Worm (Caenorhabditis elegans) whole organism, late embryonic: ENCODE results near the gene srp-1.

Source experiments
- C08G9.2 ChIP-seq: sonication (generic microtip); optimal IDR thresholded peaks from 2 replicates; lab custom pipeline; 2016; ENCODE audit warnings: mild to moderate bottlenecking, missing genetic modification characterization, moderate library complexity, missing compliant biosample characterization
- ama-1 ChIP-seq: fragments of 150-350 bp; optimal IDR thresholded peaks from 2 replicates; lab custom pipeline; 2014
- ceh-14 ChIP-seq: sonication (generic microtip); optimal IDR thresholded peaks from 2 replicates; lab custom pipeline; 2016; ENCODE audit warnings: missing genotype, missing genetic modification characterization, missing compliant biosample characterization
- fkh-10 ChIP-seq: fragments of 150-350 bp; optimal IDR thresholded peaks from 2 replicates; lab custom pipeline; 2014; ENCODE audit warnings: missing biosample characterization, missing genetic modification reagents, missing genetic modification characterization
- lim-6 ChIP-seq: sonication (generic microtip); optimal IDR thresholded peaks from 2 replicates; lab custom pipeline; 2016; ENCODE audit warnings: missing genetic modification characterization, missing compliant biosample characterization
- nfya-1 ChIP-seq: sonication (generic microtip); optimal IDR thresholded peaks from 2 replicates; lab custom pipeline; 2017; ENCODE audit warnings: missing genetic modification characterization, mild to moderate bottlenecking, missing compliant biosample characterization, antibody characterized with exemption, moderate library complexity
- nhr-232 ChIP-seq: sonication (generic microtip); optimal IDR thresholded peaks from 2 replicates; lab custom pipeline; 2016; ENCODE audit warnings: missing genetic modification characterization, missing compliant biosample characterization
- npax-4 ChIP-seq: sonication (generic microtip); optimal IDR thresholded peaks from 2 replicates; lab custom pipeline; 2016; ENCODE audit warnings: missing genetic modification characterization, missing compliant biosample characterization
- pat-9 ChIP-seq: fragments of 200-800 bp; sonication (Bioruptor generic); optimal IDR thresholded peaks from 2 replicates; lab custom pipeline; 2018; ENCODE audit warnings: mild to moderate bottlenecking, missing genetic modification characterization, moderate library complexity, missing compliant biosample characterization
- pax-1 ChIP-seq: fragments of 150-350 bp; optimal IDR thresholded peaks from 2 replicates; lab custom pipeline; 2014; ENCODE audit warnings: missing biosample characterization, missing genetic modification characterization
- pha-4 ChIP-seq: fragments of 150-350 bp; optimal IDR thresholded peaks from 2 replicates; lab custom pipeline; 2018; ENCODE audit warnings: missing biosample characterization, missing genetic modification reagents, missing genetic modification characterization
- unc-42 ChIP-seq: sonication (generic microtip); optimal IDR thresholded peaks from 2 replicates; lab custom pipeline; 2016; ENCODE audit warnings: missing genotype, missing genetic modification characterization, missing compliant biosample characterization
- zip-5 ChIP-seq: sonication (generic microtip); optimal IDR thresholded peaks from 2 replicates; lab custom pipeline; 2016; ENCODE audit warnings: missing genetic modification characterization, missing compliant biosample characterization
- ztf-16 ChIP-seq: sonication (generic microtip); optimal IDR thresholded peaks from 2 replicates; lab custom pipeline; 2017; ENCODE audit warnings: missing genetic modification characterization, missing compliant biosample characterization

ce11 chrV:722889-723288, 30.2 kb upstream of the srp-1 start:
- TF ChIP-seq npax-4 (tag; lab: Kevin White, UChicago), result no peak
- no peak for TF ChIP-seq nfya-1 (tag; lab: Kevin White, UChicago)
- no peak for TF ChIP-seq zip-5 (tag; lab: Kevin White, UChicago)
- no peak for TF ChIP-seq ama-1 (lab: Kevin White, UChicago)
- no peak for TF ChIP-seq nhr-232 (tag; lab: Kevin White, UChicago)
- no peak for TF ChIP-seq ceh-14 (tag; lab: Kevin White, UChicago)
- no peak for TF ChIP-seq pha-4 (tag; lab: Kevin White, UChicago)
- TF ChIP-seq pax-1 (tag; lab: Kevin White, UChicago), result no peak
- TF ChIP-seq fkh-10 (GFP tag; lab: Kevin White, UChicago), result no peak
- TF ChIP-seq ztf-16, result no peak
- TF ChIP-seq lim-6 (tag; lab: Kevin White, UChicago), result no peak
- TF ChIP-seq pat-9 (tag; lab: Kevin White, UChicago), result no peak
- TF ChIP-seq unc-42 (tag; lab: Kevin White, UChicago), result no peak
- no peak for TF ChIP-seq C08G9.2
